Fruit fly (Drosophila melanogaster) whole organism, prepupa: ENCODE results near the gene CG8003.

Experiments used
- Blimp-1 ChIP-seq: fragments of 200-800 bp; sonication (Bioruptor generic); optimal IDR thresholded peaks from 3 replicates; lab custom pipeline; 2017; ENCODE audit warnings: missing biosample characterization, missing genetic modification characterization, mild to moderate bottlenecking, moderate library complexity, missing genetic modification reagents
- CG10631 ChIP-seq: fragments of 200-800 bp; sonication (Bioruptor generic); optimal IDR thresholded peaks from 2 replicates; lab custom pipeline; 2016; ENCODE audit warnings: missing biosample characterization, missing genetic modification characterization
- CG10669 ChIP-seq: fragments of 200-800 bp; sonication (Bioruptor generic); optimal IDR thresholded peaks from 3 replicates; lab custom pipeline; 2018; ENCODE audit warnings: missing biosample characterization, mild to moderate bottlenecking, missing genetic modification characterization, moderate library complexity
- CG11294 ChIP-seq: fragments of 200-800 bp; sonication (Bioruptor generic); IDR thresholded peaks from 2 replicates; pipeline ENCODE4 v1.3.6; 2022; ENCODE audit warnings: missing biosample characterization, missing genetic modification characterization
- CG11762 ChIP-seq: fragments of 200-800 bp; sonication (Bioruptor generic); optimal IDR thresholded peaks from 3 replicates; lab custom pipeline; 2016; ENCODE audit warnings: missing biosample characterization, missing genetic modification characterization; ENCODE audit not compliant: insufficient read depth
- CG11902 ChIP-seq: fragments of 200-800 bp; sonication (Bioruptor generic); optimal IDR thresholded peaks from 3 replicates; lab custom pipeline; 2016; ENCODE audit warnings: missing biosample characterization, missing genetic modification characterization
- CG15336 ChIP-seq: fragments of 200-800 bp; sonication (Bioruptor generic); IDR thresholded peaks from 2 replicates; pipeline ENCODE4 v1.3.6; 2022; ENCODE audit warnings: missing biosample characterization, missing genetic modification characterization
- CG1621 ChIP-seq: fragments of 200-800 bp; sonication (Bioruptor generic); optimal IDR thresholded peaks from 3 replicates; lab custom pipeline; 2018; ENCODE audit warnings: missing biosample characterization, mild to moderate bottlenecking, missing genetic modification characterization
- CG16779 ChIP-seq: fragments of 200-800 bp; sonication (Bioruptor generic); optimal IDR thresholded peaks from 3 replicates; lab custom pipeline; 2017; ENCODE audit warnings: missing biosample characterization, mild to moderate bottlenecking, missing genetic modification characterization
- CG3032 ChIP-seq: fragments of 200-800 bp; optimal IDR thresholded peaks from 2 replicates; lab custom pipeline; 2019; ENCODE audit warnings: missing biosample characterization, mild to moderate bottlenecking, missing genetic modification characterization, moderate library complexity
- CG32006 ChIP-seq: fragments of 200-800 bp; sonication (Bioruptor generic); optimal IDR thresholded peaks from 3 replicates; lab custom pipeline; 2017; ENCODE audit warnings: missing biosample characterization, mild to moderate bottlenecking, missing genetic modification characterization
- CG34406 ChIP-seq: fragments of 200-800 bp; sonication (Bioruptor generic); optimal IDR thresholded peaks from 3 replicates; lab custom pipeline; 2016; ENCODE audit warnings: missing biosample characterization, missing genetic modification characterization
- CG3919 ChIP-seq: fragments of 200-800 bp; sonication (Bioruptor generic); optimal IDR thresholded peaks from 3 replicates; lab custom pipeline; 2016; ENCODE audit warnings: missing biosample characterization, missing genetic modification characterization
- CG4318 ChIP-seq: fragments of 200-800 bp; sonication (Bioruptor generic); optimal IDR thresholded peaks from 3 replicates; lab custom pipeline; 2017; ENCODE audit warnings: missing biosample characterization, mild to moderate bottlenecking, missing genetic modification characterization
- CG6276 ChIP-seq: fragments of 200-800 bp; sonication (Bioruptor generic); optimal IDR thresholded peaks from 2 replicates; lab custom pipeline; 2017; ENCODE audit warnings: missing biosample characterization, mild to moderate bottlenecking, missing genetic modification characterization
- CG6792 ChIP-seq: fragments of 200-800 bp; sonication (Bioruptor generic); optimal IDR thresholded peaks from 3 replicates; lab custom pipeline; 2016; ENCODE audit warnings: missing biosample characterization, missing genetic modification characterization
- CG6854 ChIP-seq: fragments of 200-800 bp; sonication (Bioruptor generic); optimal IDR thresholded peaks from 2 replicates; lab custom pipeline; 2017; ENCODE audit warnings: missing biosample characterization, mild to moderate bottlenecking, missing genetic modification characterization
- CG7368 ChIP-seq: fragments of 200-800 bp; sonication (Bioruptor generic); optimal IDR thresholded peaks from 3 replicates; lab custom pipeline; 2016; ENCODE audit warnings: missing biosample characterization, missing genetic modification characterization
- CG8119 ChIP-seq: fragments of 200-800 bp; sonication (Bioruptor generic); IDR thresholded peaks from 3 replicates; pipeline ENCODE4 v1.3.6; 2022; ENCODE audit warnings: missing biosample characterization, missing genetic modification characterization
- CG8632 ChIP-seq: fragments of 200-800 bp; sonication (Bioruptor generic); optimal IDR thresholded peaks from 3 replicates; lab custom pipeline; 2016; ENCODE audit warnings: missing biosample characterization, missing genetic modification characterization
- Eip78C ChIP-seq: fragments of 200-800 bp; sonication (Bioruptor generic); peaks from one replicate; lab custom pipeline; 2016; ENCODE audit warnings: missing biosample characterization, missing genetic modification characterization
- Eip93F ChIP-seq: fragments of 200-800 bp; sonication (Bioruptor generic); optimal IDR thresholded peaks from 2 replicates; lab custom pipeline; 2016; ENCODE audit warnings: missing biosample characterization, mild to moderate bottlenecking, missing genetic modification characterization
- Ets96B ChIP-seq: fragments of 200-800 bp; optimal IDR thresholded peaks from 2 replicates; lab custom pipeline; 2019; ENCODE audit warnings: missing biosample characterization, mild to moderate bottlenecking, missing genetic modification characterization, moderate library complexity
- Gug ChIP-seq: fragments of 200-800 bp; sonication (Bioruptor generic); IDR thresholded peaks from 2 replicates; pipeline ENCODE4 v1.3.6; 2022; ENCODE audit warnings: missing biosample characterization, missing genetic modification characterization
- Hr39 ChIP-seq: fragments of 200-800 bp; sonication (Bioruptor generic); optimal IDR thresholded peaks from 2 replicates; lab custom pipeline; 2016; ENCODE audit warnings: missing biosample characterization, missing genetic modification characterization
- Hr4 ChIP-seq: fragments of 200-800 bp; sonication (Bioruptor generic); optimal IDR thresholded peaks from 3 replicates; lab custom pipeline; 2016; ENCODE audit warnings: missing biosample characterization, missing genetic modification characterization
- Met ChIP-seq: fragments of 200-800 bp; sonication (Bioruptor generic); optimal IDR thresholded peaks from 3 replicates; lab custom pipeline; 2016; ENCODE audit warnings: missing biosample characterization, missing genetic modification characterization
- OdsH ChIP-seq: fragments of 200-800 bp; sonication (Bioruptor generic); optimal IDR thresholded peaks from 3 replicates; lab custom pipeline; 2016; ENCODE audit warnings: missing biosample characterization, missing genetic modification characterization
- Smox ChIP-seq: fragments of 200-800 bp; sonication (Bioruptor generic); optimal IDR thresholded peaks from 3 replicates; lab custom pipeline; 2016; ENCODE audit warnings: missing biosample characterization, missing genetic modification characterization
- Sox102F ChIP-seq: fragments of 200-800 bp; sonication (Bioruptor generic); optimal IDR thresholded peaks from 2 replicates; lab custom pipeline; 2016; ENCODE audit warnings: missing biosample characterization, mild to moderate bottlenecking, missing genetic modification characterization
- Sox14 ChIP-seq: fragments of 200-800 bp; sonication (Bioruptor generic); optimal IDR thresholded peaks from 3 replicates; lab custom pipeline; 2016; ENCODE audit warnings: missing biosample characterization, missing genetic modification characterization
- cyc ChIP-seq: fragments of 200-800 bp; sonication (Bioruptor generic); optimal IDR thresholded peaks from 3 replicates; lab custom pipeline; 2016; ENCODE audit warnings: missing biosample characterization, missing genetic modification characterization
- dac ChIP-seq: fragments of 200-800 bp; sonication (Bioruptor generic); optimal IDR thresholded peaks from 2 replicates; lab custom pipeline; 2017; ENCODE audit warnings: missing biosample characterization, mild to moderate bottlenecking, missing genetic modification characterization
- dsx ChIP-seq: fragments of 200-800 bp; optimal IDR thresholded peaks from 3 replicates; lab custom pipeline; 2019; ENCODE audit warnings: missing biosample characterization, mild to moderate bottlenecking, missing genetic modification characterization, moderate library complexity; ENCODE audit not compliant: poor library complexity, severe bottlenecking
- esn ChIP-seq: fragments of 200-800 bp; sonication (Bioruptor generic); optimal IDR thresholded peaks from 2 replicates; lab custom pipeline; 2016; ENCODE audit warnings: missing biosample characterization, mild to moderate bottlenecking, missing genetic modification characterization, moderate library complexity
- fd59A ChIP-seq: fragments of 200-800 bp; sonication (Bioruptor generic); optimal IDR thresholded peaks from 2 replicates; lab custom pipeline; 2017; ENCODE audit warnings: missing biosample characterization, mild to moderate bottlenecking, missing genetic modification characterization, missing genetic modification reagents
- fd85E ChIP-seq: fragments of 200-800 bp; sonication (Bioruptor generic); optimal IDR thresholded peaks from 3 replicates; lab custom pipeline; 2016; ENCODE audit warnings: missing biosample characterization, missing genetic modification characterization
- fkh ChIP-seq: fragments of 200-800 bp; sonication (Bioruptor generic); optimal IDR thresholded peaks from 3 replicates; lab custom pipeline; 2017; ENCODE audit warnings: missing biosample characterization, mild to moderate bottlenecking, missing genetic modification characterization, moderate library complexity
- net ChIP-seq: fragments of 200-800 bp; sonication (Bioruptor generic); optimal IDR thresholded peaks from 3 replicates; lab custom pipeline; 2016; ENCODE audit warnings: missing biosample characterization, missing genetic modification characterization
- salr ChIP-seq, 2 experiments: fragments of 200-800 bp; sonication (Bioruptor generic); optimal IDR thresholded peaks; 3 replicates each; lab custom pipeline; 2016 to 2018; ENCODE audit warnings: missing biosample characterization in 2 of 2, missing genetic modification characterization in 2 of 2, mild to moderate bottlenecking in 1 of 2
- spab ChIP-seq: fragments of 200-800 bp; sonication (Bioruptor generic); optimal IDR thresholded peaks from 2 replicates; lab custom pipeline; 2017; ENCODE audit warnings: missing biosample characterization, mild to moderate bottlenecking, missing genetic modification characterization, missing genetic modification reagents
- ss ChIP-seq, 2 experiments: fragments of 200-800 bp; sonication (Bioruptor generic); optimal IDR thresholded peaks; 2 replicates in 1 of 2; 3 replicates in 1 of 2; lab custom pipeline; 2017 to 2018; ENCODE audit warnings: mild to moderate bottlenecking in 2 of 2, missing biosample characterization in 2 of 2, missing genetic modification characterization in 2 of 2, moderate library complexity in 1 of 2
- svp ChIP-seq: fragments of 200-800 bp; sonication (Bioruptor generic); peaks from one replicate; lab custom pipeline; 2016; ENCODE audit warnings: missing biosample characterization, missing genetic modification characterization
- vri ChIP-seq: fragments of 200-800 bp; sonication (Bioruptor generic); optimal IDR thresholded peaks from 3 replicates; lab custom pipeline; 2016; ENCODE audit warnings: missing biosample characterization, mild to moderate bottlenecking, missing genetic modification characterization

The CG8003 gene

dm6 chr3L:10658362-10659127 is 2.7 kb upstream of the CG8003 start:
- TF ChIP-seq CG6276 (GFP tag; lab: Kevin White, UChicago) (no peak), CG8119 (GFP tag; lab: Robert Waterston, UW) (no peak), fkh (peak; percentile 51), CG4318 (no peak), ss (GFP tag; optimal IDR thresholded peaks at IDR 0.05; lab: Kevin White, UChicago) (peak in 1 of 2 experiments; percentile 20), fd59A (no peak), esn (GFP tag; lab: Kevin White, UChicago) (no peak)

- TF ChIP-seq CG3032 (tag; lab: Kevin White, UChicago): no peak
- no peak for TF ChIP-seq Eip78C (GFP tag; lab: Kevin White, UChicago)
- TF ChIP-seq net: no peak
- TF ChIP-seq fd85E (GFP tag; lab: Kevin White, UChicago): no peak
- no peak for TF ChIP-seq CG11294 (GFP tag; lab: Robert Waterston, UW)
- no peak for TF ChIP-seq CG32006 (GFP tag; lab: Kevin White, UChicago)
- TF ChIP-seq CG8632 (GFP tag; lab: Kevin White, UChicago): no peak
Observed at dm6 chr3L:10659524-10659923, 1.8 kb upstream of the CG8003 start.

dm6 chr3L:10659993-10660743 is 1.1 kb upstream of the CG8003 start:
- TF ChIP-seq Sox102F (GFP tag; lab: Kevin White, UChicago): no peak
- no peak for TF ChIP-seq dsx (GFP tag; lab: Kevin White, UChicago)
- TF ChIP-seq Sox14 (GFP tag; lab: Kevin White, UChicago): no peak
- no peak for TF ChIP-seq CG7368 (GFP tag; lab: Kevin White, UChicago)
- no peak for TF ChIP-seq CG11762 (GFP tag; lab: Kevin White, UChicago)
- TF ChIP-seq CG6854 (GFP tag; lab: Kevin White, UChicago): no peak
- TF ChIP-seq CG10631 (GFP tag; lab: Kevin White, UChicago): no peak
- peak; percentile 64 for TF ChIP-seq svp (GFP tag; lab: Kevin White, UChicago)
- TF ChIP-seq CG32006 (GFP tag; lab: Kevin White, UChicago): no peak
- no peak for TF ChIP-seq CG8119 (GFP tag; lab: Robert Waterston, UW)
- TF ChIP-seq vri (GFP tag; lab: Kevin White, UChicago): no peak
- TF ChIP-seq CG4318: no peak
- no peak for TF ChIP-seq CG3919
- TF ChIP-seq dac (GFP tag; lab: Kevin White, UChicago): no peak
- no peak for TF ChIP-seq CG10669 (GFP tag; lab: Kevin White, UChicago)
- TF ChIP-seq spab: no peak
- no peak for TF ChIP-seq CG1621 (tag; lab: Kevin White, UChicago)
- no peak for TF ChIP-seq salr (GFP tag; optimal IDR thresholded peaks at IDR 0.05; lab: Kevin White, UChicago)
- no peak for TF ChIP-seq CG11294 (GFP tag; lab: Robert Waterston, UW)
- no peak for TF ChIP-seq Smox (GFP tag; lab: Kevin White, UChicago)
- TF ChIP-seq CG34406: no peak
- TF ChIP-seq Hr39 (GFP tag; lab: Kevin White, UChicago): no peak
- TF ChIP-seq Eip93F (GFP tag; lab: Kevin White, UChicago): no peak
- no peak for TF ChIP-seq Blimp-1 (GFP tag; lab: Kevin White, UChicago)
- no peak for TF ChIP-seq CG6792 (GFP tag; lab: Kevin White, UChicago)
- peak; percentile 29 for TF ChIP-seq CG16779 (tag; lab: Kevin White, UChicago)
- TF ChIP-seq Hr4 (GFP tag; lab: Kevin White, UChicago): no peak
- no peak for TF ChIP-seq Ets96B (tag; lab: Kevin White, UChicago)
- no peak for TF ChIP-seq net
- no peak for TF ChIP-seq CG3032 (tag; lab: Kevin White, UChicago)
- peak; percentile 36 for TF ChIP-seq Eip78C (GFP tag; lab: Kevin White, UChicago)
- TF ChIP-seq Met (GFP tag; lab: Kevin White, UChicago): no peak
- TF ChIP-seq CG15336 (GFP tag; lab: Robert Waterston, UW): no peak
- TF ChIP-seq OdsH: no peak
- no peak for TF ChIP-seq Gug (GFP tag; lab: Robert Waterston, UW)
- TF ChIP-seq fd85E (GFP tag; lab: Kevin White, UChicago): no peak
- TF ChIP-seq CG6276 (GFP tag; lab: Kevin White, UChicago): no peak
- no peak for TF ChIP-seq CG11902 (GFP tag; lab: Kevin White, UChicago)
- TF ChIP-seq cyc: no peak
- peak; percentile 51 for TF ChIP-seq fkh
